Fruit fly (Drosophila melanogaster) whole organism, pupa: ENCODE data around the gene CG9948.

Experiments used
- CG10348 ChIP-seq: fragments of 200-800 bp; sonication (Bioruptor generic); IDR thresholded peaks from 2 replicates; pipeline ENCODE4 v1.3.6; 2022; ENCODE audit warnings: missing biosample characterization, missing genetic modification characterization
- CG12605 ChIP-seq: fragments of 200-800 bp; sonication (Bioruptor generic); IDR thresholded peaks from 2 replicates; pipeline ENCODE4 v1.3.6; 2022; ENCODE audit warnings: missing biosample characterization, missing genetic modification characterization
- CG13204 ChIP-seq: fragments of 200-800 bp; sonication (Bioruptor generic); optimal IDR thresholded peaks from 2 replicates; lab custom pipeline; 2018; ENCODE audit warnings: missing biosample characterization, mild to moderate bottlenecking, missing genetic modification characterization, moderate library complexity
- CG14655 ChIP-seq: fragments of 200-800 bp; sonication (Bioruptor generic); optimal IDR thresholded peaks from 3 replicates; lab custom pipeline; 2017; ENCODE audit warnings: mild to moderate bottlenecking, missing biosample characterization, missing genetic modification reagents, missing genetic modification characterization
- CG15710 ChIP-seq: fragments of 200-800 bp; sonication (Bioruptor generic); optimal IDR thresholded peaks from 2 replicates; lab custom pipeline; 2018; ENCODE audit warnings: missing biosample characterization, mild to moderate bottlenecking, missing genetic modification characterization, moderate library complexity
- CG17806 ChIP-seq: fragments of 200-800 bp; sonication (Bioruptor generic); optimal IDR thresholded peaks from 2 replicates; lab custom pipeline; 2018; ENCODE audit warnings: missing biosample characterization, mild to moderate bottlenecking, missing genetic modification characterization, moderate library complexity
- CG32121 ChIP-seq: fragments of 200-800 bp; sonication (Bioruptor generic); IDR thresholded peaks from 2 replicates; pipeline ENCODE4 v1.3.6; 2022; ENCODE audit warnings: missing biosample characterization, missing genetic modification characterization
- CG34367 ChIP-seq: fragments of 200-800 bp; sonication (Bioruptor generic); optimal IDR thresholded peaks from 2 replicates; lab custom pipeline; 2018; ENCODE audit warnings: missing biosample characterization, mild to moderate bottlenecking, missing genetic modification characterization
- CG4496 ChIP-seq: fragments of 200-800 bp; sonication (Bioruptor generic); IDR thresholded peaks from 3 replicates; pipeline ENCODE4 v1.3.6; 2022; ENCODE audit warnings: missing biosample characterization, missing genetic modification characterization
- CG8159 ChIP-seq: fragments of 200-800 bp; sonication (Bioruptor generic); optimal IDR thresholded peaks from 3 replicates; lab custom pipeline; 2018; ENCODE audit warnings: missing biosample characterization, mild to moderate bottlenecking, missing genetic modification characterization, moderate library complexity
- CG8301 ChIP-seq: fragments of 200-800 bp; sonication (Bioruptor generic); optimal IDR thresholded peaks from 2 replicates; lab custom pipeline; 2018; ENCODE audit warnings: missing biosample characterization, mild to moderate bottlenecking, missing genetic modification characterization
- CG9948 ChIP-seq: fragments of 200-800 bp; sonication (Bioruptor generic); optimal IDR thresholded peaks from 2 replicates; lab custom pipeline; 2018; ENCODE audit warnings: missing biosample characterization, mild to moderate bottlenecking, missing genetic modification characterization, moderate library complexity
- D1 ChIP-seq: fragments of 200-800 bp; sonication (Bioruptor generic); optimal IDR thresholded peaks from 2 replicates; lab custom pipeline; 2018; ENCODE audit warnings: missing biosample characterization, mild to moderate bottlenecking, missing genetic modification characterization, moderate library complexity
- EcR ChIP-seq: fragments of 200-800 bp; sonication (Bioruptor generic); optimal IDR thresholded peaks from 3 replicates; lab custom pipeline; 2019; ENCODE audit warnings: missing biosample characterization, missing genetic modification characterization, mild to moderate bottlenecking, moderate library complexity, missing genetic modification reagents
- Ets98B ChIP-seq: fragments of 200-800 bp; sonication (Bioruptor generic); IDR thresholded peaks from 2 replicates; pipeline ENCODE4 v1.3.6; 2022; ENCODE audit warnings: missing biosample characterization, missing genetic modification characterization
- Pif1A ChIP-seq: fragments of 200-800 bp; sonication (Bioruptor generic); optimal IDR thresholded peaks from 3 replicates; lab custom pipeline; 2016; ENCODE audit warnings: missing biosample characterization, missing genetic modification characterization
- Pif1B ChIP-seq: fragments of 200-800 bp; sonication (Bioruptor generic); optimal IDR thresholded peaks from 3 replicates; lab custom pipeline; 2016; ENCODE audit warnings: missing biosample characterization, missing genetic modification characterization
- Snoo ChIP-seq: fragments of 200-800 bp; sonication (Bioruptor generic); optimal IDR thresholded peaks from 3 replicates; lab custom pipeline; 2017; ENCODE audit warnings: missing biosample characterization, mild to moderate bottlenecking, missing genetic modification characterization, inconsistent platforms
- fd96Ca ChIP-seq: fragments of 200-800 bp; sonication (Bioruptor generic); IDR thresholded peaks from 3 replicates; pipeline ENCODE4 v1.3.6; 2022; ENCODE audit warnings: missing biosample characterization, missing genetic modification characterization
- gl ChIP-seq: fragments of 200-800 bp; sonication (Bioruptor generic); optimal IDR thresholded peaks from 2 replicates; lab custom pipeline; 2018; ENCODE audit warnings: missing biosample characterization, mild to moderate bottlenecking, missing genetic modification characterization
- rn ChIP-seq: fragments of 200-800 bp; sonication (Bioruptor generic); IDR thresholded peaks from 2 replicates; pipeline ENCODE4 v1.3.6; 2022; ENCODE audit warnings: missing biosample characterization, missing genetic modification characterization

The CG9948 gene

DNA sequence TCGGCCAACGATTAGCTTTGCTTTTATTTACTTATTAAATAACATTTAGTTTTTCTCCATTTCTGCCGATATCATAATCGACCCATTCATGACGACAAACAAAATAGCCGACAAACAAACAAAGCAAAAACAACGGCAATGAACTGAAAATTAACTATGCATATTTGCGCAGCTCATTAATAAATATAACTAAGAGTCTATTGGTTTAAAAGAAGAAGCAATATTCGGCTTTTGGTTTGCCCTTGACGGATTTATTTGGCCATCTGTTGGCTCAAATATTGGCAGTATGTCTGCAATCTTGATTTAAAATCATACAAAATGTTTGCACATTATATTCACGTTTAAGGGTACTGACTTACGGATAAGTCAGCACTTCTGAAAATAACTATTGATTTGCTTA lies 44.2 kb downstream of the CG9948 start:
- TF ChIP-seq CG8301 (tag; lab: Kevin White, UChicago) (no peak), CG13204 (no peak), D1 (tag; lab: Kevin White, UChicago) (no peak), gl (tag; lab: Kevin White, UChicago) (no peak), CG14655 (GFP tag; lab: Kevin White, UChicago) (no peak), CG4496 (no peak), Pif1B (no peak), Snoo (tag; lab: Kevin White, UChicago) (no peak), Ets98B (GFP tag; lab: Robert Waterston, UW) (no peak), CG8159 (tag; lab: Kevin White, UChicago) (no peak), CG17806 (no peak), rn (no peak), CG12605 (GFP tag; lab: Robert Waterston, UW) (no peak), EcR (GFP tag; lab: Kevin White, UChicago) (no peak), CG10348 (no peak), fd96Ca (GFP tag; lab: Robert Waterston, UW) (no peak)

DNA sequence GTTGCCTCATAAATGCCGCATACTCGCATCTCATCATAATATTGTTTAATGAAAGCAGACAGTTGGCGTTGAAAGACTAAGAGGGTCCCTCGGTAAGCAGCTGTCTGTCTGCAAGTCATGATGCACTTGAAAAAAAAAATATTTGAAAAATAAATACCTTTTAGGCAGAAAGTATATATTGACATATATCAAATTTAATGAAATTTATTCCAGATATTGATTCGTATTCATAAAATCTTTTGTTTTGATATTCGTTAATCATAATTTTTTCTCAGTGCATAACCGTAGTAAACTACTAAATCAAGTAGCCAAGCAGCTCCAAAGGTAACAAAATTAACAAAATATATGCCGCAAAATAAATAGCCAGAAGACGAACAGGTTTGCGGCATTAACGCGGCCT lies 46.1 kb downstream of the CG9948 start:
- TF ChIP-seq gl (tag; lab: Kevin White, UChicago) (no peak), CG8159 (tag; lab: Kevin White, UChicago) (peak; percentile 20), D1 (tag; lab: Kevin White, UChicago) (no peak), rn (no peak), CG8301 (tag; lab: Kevin White, UChicago) (no peak), CG10348 (no peak), CG17806 (no peak), Ets98B (GFP tag; lab: Robert Waterston, UW) (no peak), CG9948 (no peak), Snoo (tag; lab: Kevin White, UChicago) (no peak), fd96Ca (GFP tag; lab: Robert Waterston, UW) (no peak), CG32121 (GFP tag; lab: Robert Waterston, UW) (peak; percentile 70), CG12605 (GFP tag; lab: Robert Waterston, UW) (0 out of 2 replicates have a peak, but pooled peaks have one; percentile 10), CG13204 (no peak)

DNA sequence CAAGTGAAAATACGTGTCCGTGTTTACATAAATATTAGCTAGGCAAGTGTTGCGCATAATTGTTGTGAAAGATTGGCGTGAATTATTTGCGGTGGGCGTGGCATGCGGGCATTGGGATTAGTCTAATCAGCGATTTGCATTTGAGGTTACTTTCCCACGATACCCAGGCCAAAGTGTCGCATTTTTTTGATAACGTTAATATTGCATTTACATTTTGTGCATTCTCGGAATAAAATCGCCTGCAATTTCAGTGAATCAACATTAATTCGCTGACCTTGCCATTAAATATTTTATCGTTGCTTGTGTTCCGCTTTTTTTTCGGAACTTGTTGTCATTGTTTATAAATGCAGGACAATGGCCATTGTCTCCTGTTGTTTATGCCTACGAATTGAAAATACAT lies 46.6 kb downstream of the CG9948 start:
- no peak for TF ChIP-seq rn
- no peak for TF ChIP-seq gl (tag; lab: Kevin White, UChicago)
- TF ChIP-seq CG13204: no peak
- TF ChIP-seq CG15710 (tag; lab: Kevin White, UChicago): no peak
- no peak for TF ChIP-seq CG8301 (tag; lab: Kevin White, UChicago)
- TF ChIP-seq CG17806: no peak
- no peak for TF ChIP-seq CG9948
- TF ChIP-seq D1 (tag; lab: Kevin White, UChicago): no peak

DNA sequence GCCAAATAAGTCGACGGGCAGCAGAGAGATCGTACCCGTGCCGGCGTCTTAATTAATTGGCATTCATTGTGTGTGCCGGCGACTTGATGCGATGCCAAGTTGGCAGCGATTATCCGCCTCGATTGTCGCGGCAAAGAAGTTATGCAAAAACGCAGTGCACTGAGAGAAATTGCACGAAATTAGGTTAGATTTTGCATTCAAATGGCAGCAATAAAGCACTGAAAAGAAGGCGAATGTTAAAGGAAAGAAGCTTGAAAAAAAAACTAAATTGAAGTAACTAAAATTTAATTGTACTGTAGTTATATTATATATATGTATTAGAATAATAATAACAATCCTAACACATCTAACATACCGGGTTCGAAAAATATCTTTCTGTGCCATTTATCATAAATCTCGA lies 47.3 kb downstream of the CG9948 start:
- no peak for TF ChIP-seq CG4496
- no peak for TF ChIP-seq Pif1A (GFP tag; lab: Kevin White, UChicago)
- no peak for TF ChIP-seq CG12605 (GFP tag; lab: Robert Waterston, UW)
- no peak for TF ChIP-seq CG34367 (tag; lab: Kevin White, UChicago)
- peak; percentile 64; the same call in 1 of the 2 replicates for TF ChIP-seq rn
- no peak for TF ChIP-seq CG17806
- peak; percentile 35 for TF ChIP-seq CG14655 (GFP tag; lab: Kevin White, UChicago)
- no peak for TF ChIP-seq gl (tag; lab: Kevin White, UChicago)
- no peak for TF ChIP-seq D1 (tag; lab: Kevin White, UChicago)
- no peak for TF ChIP-seq CG8159 (tag; lab: Kevin White, UChicago)
- TF ChIP-seq fd96Ca (GFP tag; lab: Robert Waterston, UW): no peak
- no peak for TF ChIP-seq Pif1B
- no peak for TF ChIP-seq CG15710 (tag; lab: Kevin White, UChicago)
- peak; percentile 35; the same call in 1 of the 2 replicates for TF ChIP-seq CG32121 (GFP tag; lab: Robert Waterston, UW)
- no peak for TF ChIP-seq CG13204
- TF ChIP-seq CG9948: no peak
- TF ChIP-seq Ets98B (GFP tag; lab: Robert Waterston, UW): no peak
- no peak for TF ChIP-seq EcR (GFP tag; lab: Kevin White, UChicago)
- no peak for TF ChIP-seq Snoo (tag; lab: Kevin White, UChicago)
- TF ChIP-seq CG10348: no peak
- no peak for TF ChIP-seq CG8301 (tag; lab: Kevin White, UChicago)

DNA sequence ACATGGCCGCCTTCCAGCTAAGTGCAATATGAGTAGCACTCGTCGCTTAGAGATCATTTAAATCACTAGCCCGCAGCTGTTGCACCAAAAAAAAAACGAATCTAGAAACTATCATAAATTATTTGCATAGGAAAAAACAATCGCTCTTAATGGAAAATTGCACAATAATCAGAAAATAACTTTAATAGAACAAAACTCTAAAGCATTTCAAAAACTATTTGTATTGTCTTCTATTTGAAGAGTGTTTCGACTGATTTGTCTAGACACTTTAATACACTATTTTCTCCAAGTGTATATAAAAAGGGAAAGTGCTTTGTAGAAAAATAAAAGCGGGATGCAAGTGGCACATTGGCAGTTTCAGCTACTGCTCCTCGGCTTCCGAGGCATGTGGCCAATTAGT lies 50.6 kb downstream of the CG9948 start:
- TF ChIP-seq CG13204: no peak
- peak; percentile 19 for TF ChIP-seq CG14655 (GFP tag; lab: Kevin White, UChicago)
- TF ChIP-seq CG32121 (GFP tag; lab: Robert Waterston, UW): no peak
- TF ChIP-seq, all 21 proteins: peak for 1
